Worm (Caenorhabditis elegans) whole organism, mixed stage, embryonic: ENCODE data around the gene spp-26.

ENCODE experiments used
- elt-1 ChIP-seq: sonication (generic microtip); optimal IDR thresholded peaks from 2 replicates; lab custom pipeline; 2017; ENCODE audit warnings: missing genetic modification characterization, mild to moderate bottlenecking, missing compliant biosample characterization, antibody characterized with exemption, moderate library complexity, borderline replicate concordance; ENCODE audit not compliant: insufficient read depth
- lsy-2 ChIP-seq: fragments of 150-350 bp; optimal IDR thresholded peaks from 2 replicates; lab custom pipeline; 2014; ENCODE audit warnings: missing biosample characterization, missing genetic modification characterization
- ztf-11 ChIP-seq: fragments of 150-350 bp; optimal IDR thresholded peaks from 2 replicates; lab custom pipeline; 2014; ENCODE audit warnings: missing biosample characterization, missing genetic modification characterization

- TF ChIP-seq elt-1 (no peak), ztf-11 (no peak), lsy-2 (tag; lab: Kevin White, UChicago) (no peak)
Measured at ce11 chrV:6517305-6518224, 41.4 kb downstream of the spp-26 start.
